Worm (Caenorhabditis elegans) whole organism, early embryonic: ENCODE measurements around the gene W09C2.8.
"Not testable (repeated sequence)": the region's sequence is repeated elsewhere in the genome, so short reads cannot be mapped to it uniquely, and the experiment has no call there.

ENCODE experiments used
- B0310.2 ChIP-seq: sonication (generic microtip); optimal IDR thresholded peaks from 2 replicates; lab custom pipeline; 2016; ENCODE audit warnings: mild to moderate bottlenecking, missing genetic modification characterization, missing compliant biosample characterization
- F13C5.2 ChIP-seq: sonication (generic microtip); optimal IDR thresholded peaks from 2 replicates; lab custom pipeline; 2017; ENCODE audit warnings: mild to moderate bottlenecking, missing genetic modification characterization, inconsistent platforms, missing compliant biosample characterization
- aly-1 ChIP-seq: sonication (generic microtip); optimal IDR thresholded peaks from 2 replicates; lab custom pipeline; 2016; ENCODE audit warnings: missing genetic modification characterization, missing compliant biosample characterization
- ama-1 ChIP-seq: fragments of 150-350 bp; optimal IDR thresholded peaks from 2 replicates; lab custom pipeline; 2014
- ceh-13 ChIP-seq: fragments of 200-800 bp; sonication (Bioruptor generic); optimal IDR thresholded peaks from 2 replicates; lab custom pipeline; 2018; ENCODE audit warnings: mild to moderate bottlenecking, missing genetic modification characterization, missing compliant biosample characterization
- ceh-36 ChIP-seq: sonication (generic microtip); optimal IDR thresholded peaks from 2 replicates; lab custom pipeline; 2016; ENCODE audit warnings: missing genetic modification characterization, inconsistent platforms, missing compliant biosample characterization
- ets-7 ChIP-seq: sonication (generic microtip); optimal IDR thresholded peaks from 2 replicates; lab custom pipeline; 2016; ENCODE audit warnings: missing genotype, missing genetic modification characterization, missing compliant biosample characterization
- flt-1 ChIP-seq: fragments of 200-800 bp; sonication (Bioruptor generic); IDR thresholded peaks from 2 replicates; pipeline ENCODE4 v1.3.6; 2022; ENCODE audit warnings: missing genetic modification characterization, missing compliant biosample characterization
- hmbx-1 ChIP-seq: sonication (generic microtip); optimal IDR thresholded peaks from 2 replicates; lab custom pipeline; 2016; ENCODE audit warnings: mild to moderate bottlenecking, missing genetic modification characterization, missing compliant biosample characterization
- hmg-4 ChIP-seq: fragments of 200-800 bp; sonication (Bioruptor generic); optimal IDR thresholded peaks from 2 replicates; lab custom pipeline; 2018; ENCODE audit warnings: mild to moderate bottlenecking, missing genetic modification characterization, missing compliant biosample characterization
- hnd-1 ChIP-seq: sonication (generic microtip); optimal IDR thresholded peaks from 2 replicates; lab custom pipeline; 2016; ENCODE audit warnings: missing genetic modification characterization, missing compliant biosample characterization
- pes-1 ChIP-seq: fragments of 200-800 bp; sonication (Bioruptor generic); IDR thresholded peaks from 2 replicates; pipeline ENCODE4 v1.3.6; 2022; ENCODE audit warnings: missing genetic modification reagents, missing genetic modification characterization, missing compliant biosample characterization
- scrt-1 ChIP-seq: fragments of 200-800 bp; sonication (Bioruptor generic); IDR thresholded peaks from 2 replicates; pipeline ENCODE4 v1.3.6; 2022; ENCODE audit warnings: missing genetic modification characterization, missing compliant biosample characterization
- sea-1 ChIP-seq: fragments of 200-800 bp; sonication (Bioruptor generic); conservative IDR thresholded peaks from 2 replicates; pipeline ENCODE4 v1.3.6; 2022; ENCODE audit warnings: missing genetic modification characterization, missing compliant biosample characterization
- tbx-11 ChIP-seq: fragments of 200-800 bp; sonication (Bioruptor generic); IDR thresholded peaks from 2 replicates; pipeline ENCODE4 v1.3.6; 2022; ENCODE audit warnings: missing genetic modification characterization, missing compliant biosample characterization
- tbx-37 ChIP-seq: fragments of 200-800 bp; sonication (Bioruptor generic); conservative IDR thresholded peaks from 2 replicates; pipeline ENCODE4 v1.3.6; 2022; ENCODE audit warnings: missing genetic modification reagents, missing genetic modification characterization, missing compliant biosample characterization
- tra-4 ChIP-seq: sonication (generic microtip); optimal IDR thresholded peaks from 2 replicates; lab custom pipeline; 2017; ENCODE audit warnings: missing genetic modification characterization, missing compliant biosample characterization

The W09C2.8 gene

ce11 chrIV:9609095-9609494, 15.1 kb downstream of the W09C2.8 start:
- TF ChIP-seq scrt-1 = no peak
- TF ChIP-seq hmbx-1 (tag; lab: Kevin White, UChicago) = no peak
- TF ChIP-seq pes-1 (GFP tag; lab: Robert Waterston, UW) = no peak
- TF ChIP-seq flt-1 (GFP tag; lab: Robert Waterston, UW) = no peak
- TF ChIP-seq B0310.2 (tag; lab: Kevin White, UChicago) = no peak
- TF ChIP-seq ceh-13 (GFP tag; lab: Kevin White, UChicago) = no peak
- TF ChIP-seq ets-7 (tag; lab: Kevin White, UChicago) = no peak
- no peak for TF ChIP-seq aly-1 (tag; lab: Kevin White, UChicago)
- no peak for TF ChIP-seq tbx-11 (GFP tag; lab: Robert Waterston, UW)
- no peak for TF ChIP-seq hnd-1 (tag; lab: Kevin White, UChicago)
- TF ChIP-seq ama-1 (lab: Kevin White, UChicago) = no peak
- no peak for TF ChIP-seq ceh-36

ce11 chrIV:9607945-9608344, 16.2 kb downstream of the W09C2.8 start:
- TF ChIP-seq aly-1 (tag; lab: Kevin White, UChicago) (no peak), hnd-1 (tag; lab: Kevin White, UChicago) (no peak), ceh-36 (no peak), flt-1 (GFP tag; lab: Robert Waterston, UW) (no peak), ceh-13 (GFP tag; lab: Kevin White, UChicago) (no peak), hmbx-1 (tag; lab: Kevin White, UChicago) (no peak), ama-1 (lab: Kevin White, UChicago) (no peak), pes-1 (GFP tag; lab: Robert Waterston, UW) (no peak), tra-4 (tag; lab: Kevin White, UChicago) (no peak)

DNA sequence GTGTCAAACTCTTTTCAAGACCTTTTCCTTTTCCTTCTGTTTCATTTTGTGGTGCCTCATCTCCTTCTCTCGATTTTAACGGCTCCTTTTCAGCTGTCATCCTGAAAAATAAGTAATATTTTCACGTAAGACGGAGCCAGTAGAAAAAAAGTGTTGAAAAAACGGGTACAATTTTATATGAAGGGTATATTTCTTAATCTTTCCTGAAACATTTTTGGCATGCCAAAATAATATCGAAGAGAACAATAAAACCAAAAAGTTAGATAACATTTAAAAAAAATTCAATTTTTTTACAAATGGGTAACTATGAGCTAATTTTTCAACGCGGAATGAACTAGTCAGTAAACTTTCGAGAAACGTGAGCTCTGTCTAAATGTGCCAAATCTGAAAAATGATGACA, 22.6 kb downstream of the W09C2.8 start, which contains the start of gene aat-1:
Gene aat-1, minus strand, starts transcription at position 101 of the 400 bp plus-strand sequence.
- TF ChIP-seq tra-4 (tag; lab: Kevin White, UChicago) = no peak
- no peak for TF ChIP-seq hmbx-1 (tag; lab: Kevin White, UChicago)
- no peak for TF ChIP-seq ceh-13 (GFP tag; lab: Kevin White, UChicago)
- no peak for TF ChIP-seq aly-1 (tag; lab: Kevin White, UChicago)
- TF ChIP-seq hmg-4 (GFP tag; lab: Kevin White, UChicago) = no peak
- TF ChIP-seq sea-1 = no peak
- TF ChIP-seq scrt-1 = no peak
- no peak for TF ChIP-seq hnd-1 (tag; lab: Kevin White, UChicago)
- no peak for TF ChIP-seq pes-1 (GFP tag; lab: Robert Waterston, UW)
- no peak for TF ChIP-seq tbx-11 (GFP tag; lab: Robert Waterston, UW)
- no peak for TF ChIP-seq flt-1 (GFP tag; lab: Robert Waterston, UW)
- TF ChIP-seq ets-7 (tag; lab: Kevin White, UChicago) = no peak

DNA sequence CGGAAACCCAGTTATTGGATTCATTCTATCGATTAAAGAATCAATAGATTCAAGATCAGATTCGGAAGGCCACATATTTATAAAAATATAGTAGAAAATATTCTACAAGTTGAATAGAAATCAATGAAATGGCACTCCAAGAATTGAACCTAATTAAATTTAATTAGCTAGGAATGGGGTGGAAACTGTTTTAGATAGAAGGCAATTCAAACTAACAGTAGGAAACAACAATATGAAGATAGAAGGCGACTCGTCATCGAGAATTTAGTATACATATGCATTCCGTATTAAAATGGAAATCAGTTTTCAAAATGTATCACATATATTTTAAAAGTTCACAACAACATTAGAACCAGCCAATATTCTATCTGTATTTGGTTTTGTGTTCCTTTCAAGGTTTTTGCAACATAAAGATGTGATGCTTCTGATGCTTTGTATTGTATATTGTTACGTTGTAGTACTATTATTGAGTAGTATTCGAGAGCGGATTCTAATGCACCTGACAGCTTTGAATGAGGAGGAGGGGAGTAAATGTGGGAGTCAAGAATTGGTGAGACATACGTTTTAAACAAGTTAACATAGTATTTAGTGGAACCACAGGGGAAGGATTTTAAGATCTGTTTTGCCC, 28.3 kb downstream of the W09C2.8 start, which contains the start of the genes F27C8.3 and F27C8.2:
Gene F27C8.3, minus strand, starts transcription at position 101 of the 628 bp plus-strand sequence.
Gene F27C8.2, plus strand, starts transcription at position 578 of the 628 bp plus-strand sequence.
- TF ChIP-seq scrt-1; ceh-13 (GFP tag; lab: Kevin White, UChicago); hnd-1 (tag; lab: Kevin White, UChicago): not testable (repeated sequence)

ce11 chrIV:9593456-9593855, 30.7 kb downstream of the W09C2.8 start, which contains the start of gene spp-18:
Gene spp-18, plus strand, starts transcription at chrIV:9593712.
- no peak for TF ChIP-seq tbx-37 (GFP tag; lab: Robert Waterston, UW)
- TF ChIP-seq hnd-1 (tag; lab: Kevin White, UChicago) = no peak
- no peak for TF ChIP-seq scrt-1
- TF ChIP-seq sea-1 = no peak
- no peak for TF ChIP-seq ama-1 (lab: Kevin White, UChicago)
- TF ChIP-seq tbx-11 (GFP tag; lab: Robert Waterston, UW) = no peak
- TF ChIP-seq ceh-13 (GFP tag; lab: Kevin White, UChicago) = no peak
- no peak for TF ChIP-seq flt-1 (GFP tag; lab: Robert Waterston, UW)
- TF ChIP-seq pes-1 (GFP tag; lab: Robert Waterston, UW) = no peak
- TF ChIP-seq ets-7 (tag; lab: Kevin White, UChicago) = no peak
- TF ChIP-seq tra-4 (tag; lab: Kevin White, UChicago) = no peak
- no peak for TF ChIP-seq hmbx-1 (tag; lab: Kevin White, UChicago)
- TF ChIP-seq aly-1 (tag; lab: Kevin White, UChicago) = no peak
- no peak for TF ChIP-seq hmg-4 (GFP tag; lab: Kevin White, UChicago)
- no peak for TF ChIP-seq B0310.2 (tag; lab: Kevin White, UChicago)
- TF ChIP-seq F13C5.2 (tag; lab: Kevin White, UChicago) = no peak
- no peak for TF ChIP-seq ceh-36

ce11 chrIV:9592413-9592812, 31.8 kb downstream of the W09C2.8 start, which contains the start of gene pei-1:
Gene pei-1, minus strand, starts transcription at chrIV:9592513.
- no peak for TF ChIP-seq hnd-1 (tag; lab: Kevin White, UChicago)
- no peak for TF ChIP-seq B0310.2 (tag; lab: Kevin White, UChicago)
- TF ChIP-seq tbx-37 (GFP tag; lab: Robert Waterston, UW) = no peak
- no peak for TF ChIP-seq tbx-11 (GFP tag; lab: Robert Waterston, UW)
- no peak for TF ChIP-seq pes-1 (GFP tag; lab: Robert Waterston, UW)
- no peak for TF ChIP-seq ceh-13 (GFP tag; lab: Kevin White, UChicago)
- no peak for TF ChIP-seq ama-1 (lab: Kevin White, UChicago)
- TF ChIP-seq F13C5.2 (tag; lab: Kevin White, UChicago) = no peak

- TF ChIP-seq pes-1 (GFP tag; lab: Robert Waterston, UW) = no peak
- TF ChIP-seq ama-1 (lab: Kevin White, UChicago) = no peak
- TF ChIP-seq hnd-1 (tag; lab: Kevin White, UChicago) = no peak
- no peak for TF ChIP-seq scrt-1
- no peak for TF ChIP-seq hmg-4 (GFP tag; lab: Kevin White, UChicago)
- TF ChIP-seq ets-7 (tag; lab: Kevin White, UChicago) = no peak
- no peak for TF ChIP-seq hmbx-1 (tag; lab: Kevin White, UChicago)
- no peak for TF ChIP-seq tra-4 (tag; lab: Kevin White, UChicago)
- no peak for TF ChIP-seq B0310.2 (tag; lab: Kevin White, UChicago)
- TF ChIP-seq flt-1 (GFP tag; lab: Robert Waterston, UW) = no peak
- no peak for TF ChIP-seq tbx-11 (GFP tag; lab: Robert Waterston, UW)
- no peak for TF ChIP-seq F13C5.2 (tag; lab: Kevin White, UChicago)
- no peak for TF ChIP-seq aly-1 (tag; lab: Kevin White, UChicago)
- TF ChIP-seq sea-1 = no peak
- TF ChIP-seq ceh-13 (GFP tag; lab: Kevin White, UChicago) = no peak
- no peak for TF ChIP-seq ceh-36
- TF ChIP-seq tbx-37 (GFP tag; lab: Robert Waterston, UW) = no peak
These were observed 35.3 kb downstream of the W09C2.8 start, which contains the start of gene trcs-1 for ce11 chrIV:9588784-9589457. Gene trcs-1, minus strand, starts transcription at chrIV:9588834.
